Fruit fly (Drosophila melanogaster) whole organism, prepupa: Measurements from ENCODE around the gene CG14219.
A peak's percentile ranks its signal among the peaks of the same experiment; 100 is the strongest.

Experiments used
- Blimp-1 ChIP-seq: fragments of 200-800 bp; sonication (Bioruptor generic); optimal IDR thresholded peaks from 3 replicates; lab custom pipeline; 2017; ENCODE audit warnings: missing biosample characterization, missing genetic modification characterization, mild to moderate bottlenecking, moderate library complexity, missing genetic modification reagents
- CG10631 ChIP-seq: fragments of 200-800 bp; sonication (Bioruptor generic); optimal IDR thresholded peaks from 2 replicates; lab custom pipeline; 2016; ENCODE audit warnings: missing biosample characterization, missing genetic modification characterization
- CG10669 ChIP-seq: fragments of 200-800 bp; sonication (Bioruptor generic); optimal IDR thresholded peaks from 3 replicates; lab custom pipeline; 2018; ENCODE audit warnings: missing biosample characterization, mild to moderate bottlenecking, missing genetic modification characterization, moderate library complexity
- CG11294 ChIP-seq: fragments of 200-800 bp; sonication (Bioruptor generic); IDR thresholded peaks from 2 replicates; pipeline ENCODE4 v1.3.6; 2022; ENCODE audit warnings: missing biosample characterization, missing genetic modification characterization
- CG15336 ChIP-seq: fragments of 200-800 bp; sonication (Bioruptor generic); IDR thresholded peaks from 2 replicates; pipeline ENCODE4 v1.3.6; 2022; ENCODE audit warnings: missing biosample characterization, missing genetic modification characterization
- CG1621 ChIP-seq: fragments of 200-800 bp; sonication (Bioruptor generic); optimal IDR thresholded peaks from 3 replicates; lab custom pipeline; 2018; ENCODE audit warnings: missing biosample characterization, mild to moderate bottlenecking, missing genetic modification characterization
- CG16779 ChIP-seq: fragments of 200-800 bp; sonication (Bioruptor generic); optimal IDR thresholded peaks from 3 replicates; lab custom pipeline; 2017; ENCODE audit warnings: missing biosample characterization, mild to moderate bottlenecking, missing genetic modification characterization
- CG31627 ChIP-seq: fragments of 200-800 bp; sonication (Bioruptor generic); optimal IDR thresholded peaks from 3 replicates; lab custom pipeline; 2016; ENCODE audit warnings: missing biosample characterization, missing genetic modification characterization
- CG3919 ChIP-seq: fragments of 200-800 bp; sonication (Bioruptor generic); optimal IDR thresholded peaks from 3 replicates; lab custom pipeline; 2016; ENCODE audit warnings: missing biosample characterization, missing genetic modification characterization
- CG4318 ChIP-seq: fragments of 200-800 bp; sonication (Bioruptor generic); optimal IDR thresholded peaks from 3 replicates; lab custom pipeline; 2017; ENCODE audit warnings: missing biosample characterization, mild to moderate bottlenecking, missing genetic modification characterization
- CG6163 ChIP-seq: fragments of 200-800 bp; sonication (Bioruptor generic); IDR thresholded peaks from 3 replicates; pipeline ENCODE4 v1.3.6; 2022; ENCODE audit warnings: missing biosample characterization, missing genetic modification characterization
- CG6276 ChIP-seq: fragments of 200-800 bp; sonication (Bioruptor generic); optimal IDR thresholded peaks from 2 replicates; lab custom pipeline; 2017; ENCODE audit warnings: missing biosample characterization, mild to moderate bottlenecking, missing genetic modification characterization
- CG6792 ChIP-seq: fragments of 200-800 bp; sonication (Bioruptor generic); optimal IDR thresholded peaks from 3 replicates; lab custom pipeline; 2016; ENCODE audit warnings: missing biosample characterization, missing genetic modification characterization
- CG6808 ChIP-seq: fragments of 200-800 bp; sonication (Bioruptor generic); optimal IDR thresholded peaks from 3 replicates; lab custom pipeline; 2017; ENCODE audit warnings: missing biosample characterization, missing genetic modification characterization, mild to moderate bottlenecking, moderate library complexity, missing genetic modification reagents
- CG6854 ChIP-seq: fragments of 200-800 bp; sonication (Bioruptor generic); optimal IDR thresholded peaks from 2 replicates; lab custom pipeline; 2017; ENCODE audit warnings: missing biosample characterization, mild to moderate bottlenecking, missing genetic modification characterization
- CG7368 ChIP-seq: fragments of 200-800 bp; sonication (Bioruptor generic); optimal IDR thresholded peaks from 3 replicates; lab custom pipeline; 2016; ENCODE audit warnings: missing biosample characterization, missing genetic modification characterization
- CG8119 ChIP-seq: fragments of 200-800 bp; sonication (Bioruptor generic); IDR thresholded peaks from 3 replicates; pipeline ENCODE4 v1.3.6; 2022; ENCODE audit warnings: missing biosample characterization, missing genetic modification characterization
- CG8632 ChIP-seq: fragments of 200-800 bp; sonication (Bioruptor generic); optimal IDR thresholded peaks from 3 replicates; lab custom pipeline; 2016; ENCODE audit warnings: missing biosample characterization, missing genetic modification characterization
- Eip75B ChIP-seq: fragments of 200-800 bp; sonication (Bioruptor generic); optimal IDR thresholded peaks from 3 replicates; lab custom pipeline; 2016; ENCODE audit warnings: missing biosample characterization, missing genetic modification characterization
- Eip78C ChIP-seq: fragments of 200-800 bp; sonication (Bioruptor generic); peaks from one replicate; lab custom pipeline; 2016; ENCODE audit warnings: missing biosample characterization, missing genetic modification characterization
- Ets21C ChIP-seq: fragments of 200-800 bp; sonication (Bioruptor generic); optimal IDR thresholded peaks from 3 replicates; lab custom pipeline; 2016; ENCODE audit warnings: missing biosample characterization, missing genetic modification characterization
- Ets96B ChIP-seq: fragments of 200-800 bp; optimal IDR thresholded peaks from 2 replicates; lab custom pipeline; 2019; ENCODE audit warnings: missing biosample characterization, mild to moderate bottlenecking, missing genetic modification characterization, moderate library complexity
- Gug ChIP-seq: fragments of 200-800 bp; sonication (Bioruptor generic); IDR thresholded peaks from 2 replicates; pipeline ENCODE4 v1.3.6; 2022; ENCODE audit warnings: missing biosample characterization, missing genetic modification characterization
- Hr38 ChIP-seq: sonication (Bioruptor generic); optimal IDR thresholded peaks from 2 replicates; lab custom pipeline; 2016; ENCODE audit warnings: missing biosample characterization, missing genetic modification characterization
- Hr39 ChIP-seq: fragments of 200-800 bp; sonication (Bioruptor generic); optimal IDR thresholded peaks from 2 replicates; lab custom pipeline; 2016; ENCODE audit warnings: missing biosample characterization, missing genetic modification characterization
- Hr4 ChIP-seq: fragments of 200-800 bp; sonication (Bioruptor generic); optimal IDR thresholded peaks from 3 replicates; lab custom pipeline; 2016; ENCODE audit warnings: missing biosample characterization, missing genetic modification characterization
- Met ChIP-seq: fragments of 200-800 bp; sonication (Bioruptor generic); optimal IDR thresholded peaks from 3 replicates; lab custom pipeline; 2016; ENCODE audit warnings: missing biosample characterization, missing genetic modification characterization
- OdsH ChIP-seq: fragments of 200-800 bp; sonication (Bioruptor generic); optimal IDR thresholded peaks from 3 replicates; lab custom pipeline; 2016; ENCODE audit warnings: missing biosample characterization, missing genetic modification characterization
- Sox15 ChIP-seq: fragments of 200-800 bp; sonication (Bioruptor generic); optimal IDR thresholded peaks from 3 replicates; lab custom pipeline; 2016; ENCODE audit warnings: missing biosample characterization, missing genetic modification characterization
- achi ChIP-seq: fragments of 200-800 bp; sonication (Bioruptor generic); optimal IDR thresholded peaks from 3 replicates; lab custom pipeline; 2016; ENCODE audit warnings: missing biosample characterization, missing genetic modification characterization
- acj6 ChIP-seq: fragments of 200-800 bp; sonication (Bioruptor generic); optimal IDR thresholded peaks from 3 replicates; lab custom pipeline; 2016; ENCODE audit warnings: missing biosample characterization, missing genetic modification characterization
- dsx ChIP-seq: fragments of 200-800 bp; optimal IDR thresholded peaks from 3 replicates; lab custom pipeline; 2019; ENCODE audit warnings: missing biosample characterization, mild to moderate bottlenecking, missing genetic modification characterization, moderate library complexity; ENCODE audit not compliant: poor library complexity, severe bottlenecking
- eg ChIP-seq: fragments of 200-800 bp; sonication (Bioruptor generic); IDR thresholded peaks from 3 replicates; pipeline ENCODE4 v1.3.6; 2022; ENCODE audit warnings: missing biosample characterization, missing genetic modification characterization
- esn ChIP-seq: fragments of 200-800 bp; sonication (Bioruptor generic); optimal IDR thresholded peaks from 2 replicates; lab custom pipeline; 2016; ENCODE audit warnings: missing biosample characterization, mild to moderate bottlenecking, missing genetic modification characterization, moderate library complexity
- fd85E ChIP-seq: fragments of 200-800 bp; sonication (Bioruptor generic); optimal IDR thresholded peaks from 3 replicates; lab custom pipeline; 2016; ENCODE audit warnings: missing biosample characterization, missing genetic modification characterization
- fkh ChIP-seq: fragments of 200-800 bp; sonication (Bioruptor generic); optimal IDR thresholded peaks from 3 replicates; lab custom pipeline; 2017; ENCODE audit warnings: missing biosample characterization, mild to moderate bottlenecking, missing genetic modification characterization, moderate library complexity
- lz ChIP-seq: fragments of 200-800 bp; sonication (Bioruptor generic); optimal IDR thresholded peaks from 3 replicates; lab custom pipeline; 2016; ENCODE audit warnings: missing biosample characterization, missing genetic modification characterization
- net ChIP-seq: fragments of 200-800 bp; sonication (Bioruptor generic); optimal IDR thresholded peaks from 3 replicates; lab custom pipeline; 2016; ENCODE audit warnings: missing biosample characterization, missing genetic modification characterization
- pdm3 ChIP-seq: fragments of 200-800 bp; sonication (Bioruptor generic); optimal IDR thresholded peaks from 3 replicates; lab custom pipeline; 2016; ENCODE audit warnings: missing biosample characterization, missing genetic modification characterization
- spab ChIP-seq: fragments of 200-800 bp; sonication (Bioruptor generic); optimal IDR thresholded peaks from 2 replicates; lab custom pipeline; 2017; ENCODE audit warnings: missing biosample characterization, mild to moderate bottlenecking, missing genetic modification characterization, missing genetic modification reagents
- ss ChIP-seq, 2 experiments: fragments of 200-800 bp; sonication (Bioruptor generic); optimal IDR thresholded peaks; 2 replicates in 1 of 2; 3 replicates in 1 of 2; lab custom pipeline; 2017 to 2018; ENCODE audit warnings: mild to moderate bottlenecking in 2 of 2, missing biosample characterization in 2 of 2, missing genetic modification characterization in 2 of 2, moderate library complexity in 1 of 2
- svp ChIP-seq: fragments of 200-800 bp; sonication (Bioruptor generic); peaks from one replicate; lab custom pipeline; 2016; ENCODE audit warnings: missing biosample characterization, missing genetic modification characterization
- vri ChIP-seq: fragments of 200-800 bp; sonication (Bioruptor generic); optimal IDR thresholded peaks from 3 replicates; lab custom pipeline; 2016; ENCODE audit warnings: missing biosample characterization, mild to moderate bottlenecking, missing genetic modification characterization

Gene CG14219

dm6 chrX:19590070-19590469 is at the start of gene CG14219:
Gene CG14219 (minus strand): TSS chrX:19590170.
- no peak for TF ChIP-seq esn
- no peak for TF ChIP-seq pdm3 (GFP tag; lab: Kevin White, UChicago)
- TF ChIP-seq CG1621 (tag; lab: Kevin White, UChicago), result no peak
- TF ChIP-seq Met (GFP tag; lab: Kevin White, UChicago), result no peak
- no peak for TF ChIP-seq Hr39
- TF ChIP-seq acj6, result no peak
- TF ChIP-seq CG31627 (GFP tag; lab: Kevin White, UChicago), result no peak
- TF ChIP-seq lz (GFP tag; lab: Kevin White, UChicago), result no peak
- TF ChIP-seq CG6854 (GFP tag; lab: Kevin White, UChicago), result no peak
- TF ChIP-seq OdsH (GFP tag; lab: Kevin White, UChicago), result no peak
- TF ChIP-seq, all 60 proteins: peak for 0

dm6 chrX:19638328-19638940 is 48.5 kb upstream of the CG14219 start, which contains the start of gene Rcd-1:
Gene Rcd-1 (plus strand): TSS chrX:19638767.
- TF ChIP-seq fkh (GFP tag; lab: Kevin White, UChicago), result peak; percentile 90
- TF ChIP-seq ss (GFP tag; optimal IDR thresholded peaks at IDR 0.05; lab: Kevin White, UChicago), result peak in 1 of 2 experiments; percentile 12
- TF ChIP-seq Sox15, result no peak
- peak; percentile 68 for TF ChIP-seq Eip78C (GFP tag; lab: Kevin White, UChicago)
- no peak for TF ChIP-seq achi

dm6 chrX:19637434-19638327 is 47.7 kb upstream of the CG14219 start:
- peak; percentile 16; the same call in 1 of the 3 replicates for TF ChIP-seq CG6163 (GFP tag; lab: Robert Waterston, UW)
- TF ChIP-seq CG8119 (GFP tag; lab: Robert Waterston, UW), result 0 out of 3 replicates have a peak, but pooled peaks have one; percentile 18
- peak; percentile 59 for TF ChIP-seq Eip78C (GFP tag; lab: Kevin White, UChicago)
- no peak for TF ChIP-seq CG3919
- no peak for TF ChIP-seq fkh (GFP tag; lab: Kevin White, UChicago)
- peak in 1 of 2 experiments; percentile 1 for TF ChIP-seq ss (GFP tag; optimal IDR thresholded peaks at IDR 0.05; lab: Kevin White, UChicago)
- TF ChIP-seq CG6808 (GFP tag; lab: Kevin White, UChicago), result peak; percentile 15
- TF ChIP-seq eg (GFP tag; lab: Robert Waterston, UW), result 0 out of 3 replicates have a peak, but pooled peaks have one; percentile 6
- TF ChIP-seq Hr38, result no peak
- peak; percentile 14 for TF ChIP-seq net (GFP tag; lab: Kevin White, UChicago)
- TF ChIP-seq Blimp-1 (GFP tag; lab: Kevin White, UChicago), result no peak
- TF ChIP-seq CG4318 (GFP tag; lab: Kevin White, UChicago), result no peak
- TF ChIP-seq CG16779, result peak; percentile 30
- no peak for TF ChIP-seq CG6276 (GFP tag; lab: Kevin White, UChicago)
- peak; percentile 19 for TF ChIP-seq Eip75B (GFP tag; lab: Kevin White, UChicago)
- no peak for TF ChIP-seq CG8632 (GFP tag; lab: Kevin White, UChicago)

- TF ChIP-seq Ets21C (GFP tag; lab: Kevin White, UChicago) (no peak), spab (GFP tag; lab: Kevin White, UChicago) (no peak), achi (no peak), Gug (GFP tag; lab: Robert Waterston, UW) (no peak), fd85E (no peak), CG8119 (GFP tag; lab: Robert Waterston, UW) (no peak), svp (GFP tag; lab: Kevin White, UChicago) (no peak), CG6792 (no peak), CG15336 (GFP tag; lab: Robert Waterston, UW) (0 out of 2 replicates have a peak, but pooled peaks have one; percentile 12), CG31627 (GFP tag; lab: Kevin White, UChicago) (no peak), Eip78C (GFP tag; lab: Kevin White, UChicago) (peak; percentile 57), OdsH (GFP tag; lab: Kevin White, UChicago) (no peak), vri (peak; percentile 35), dsx (GFP tag; lab: Kevin White, UChicago) (no peak), Hr4 (GFP tag; lab: Kevin White, UChicago) (no peak), Eip75B (GFP tag; lab: Kevin White, UChicago) (no peak), CG6163 (GFP tag; lab: Robert Waterston, UW) (peak; percentile 48; the same call in 2 of the 3 replicates), CG11294 (no peak), CG7368 (no peak), CG10669 (GFP tag; lab: Kevin White, UChicago) (no peak), esn (peak; percentile 31), Ets96B (no peak), CG10631 (GFP tag; lab: Kevin White, UChicago) (no peak)
Measured at dm6 chrX:19637002-19637420, 47.0 kb upstream of the CG14219 start.
